Worm (Caenorhabditis elegans) whole organism, L1 larva: ENCODE data around the gene W10C4.1.

Experiments
- C16A3.4 ChIP-seq: fragments of 150-350 bp; optimal IDR thresholded peaks from 2 replicates; lab custom pipeline; 2014; ENCODE audit warnings: missing biosample characterization, missing genetic modification characterization
- F16B12.6 ChIP-seq: fragments of 150-350 bp; optimal IDR thresholded peaks from 2 replicates; lab custom pipeline; 2014; ENCODE audit warnings: missing biosample characterization, missing genetic modification characterization
- aly-2 ChIP-seq: fragments of 150-350 bp; optimal IDR thresholded peaks from 2 replicates; lab custom pipeline; 2014; ENCODE audit warnings: missing biosample characterization, missing genetic modification characterization
- blmp-1 ChIP-seq: fragments of 150-350 bp; optimal IDR thresholded peaks from 2 replicates; lab custom pipeline; 2014; ENCODE audit warnings: missing biosample characterization, missing genetic modification characterization
- ceh-63 ChIP-seq: fragments of 200-800 bp; sonication (Bioruptor generic); optimal IDR thresholded peaks from 2 replicates; lab custom pipeline; 2018; ENCODE audit warnings: mild to moderate bottlenecking, missing genetic modification characterization, missing compliant biosample characterization
- ceh-82 ChIP-seq, 3 experiments: fragments of 150-350 bp in 1 of 3; sonication (generic microtip) in 2 of 3; optimal IDR thresholded peaks; 2 replicates each; lab custom pipeline; 2014 to 2017; ENCODE audit warnings: missing biosample characterization in 3 of 3, missing genetic modification characterization in 3 of 3
- ceh-88 ChIP-seq: fragments of 200-800 bp; sonication (Bioruptor generic); IDR thresholded peaks from 2 replicates; pipeline ENCODE4 v1.3.6; 2022; ENCODE audit warnings: missing genetic modification characterization, missing compliant biosample characterization
- ceh-90 ChIP-seq: sonication (generic microtip); optimal IDR thresholded peaks from 2 replicates; lab custom pipeline; 2016; ENCODE audit warnings: missing genetic modification characterization, missing compliant biosample characterization
- ces-1 ChIP-seq: fragments of 150-350 bp; optimal IDR thresholded peaks from 2 replicates; lab custom pipeline; 2014; ENCODE audit warnings: missing biosample characterization, missing genetic modification reagents, missing genetic modification characterization
- dpl-1 ChIP-seq, 3 experiments: fragments of 150-350 bp in 2 of 3; sonication (generic microtip) in 1 of 3; optimal IDR thresholded peaks; 2 replicates each; lab custom pipeline; 2014 to 2017; ENCODE audit warnings: missing biosample characterization in 3 of 3, missing genetic modification characterization in 3 of 3, missing genetic modification reagents in 3 of 3
- efl-1 ChIP-seq, 4 experiments: fragments of 150-350 bp; optimal IDR thresholded peaks in 3 of 4; peaks in 1 of 4; 1 replicate in 1 of 4; 2 replicates in 3 of 4; lab custom pipeline; 2014; ENCODE audit warnings: missing biosample characterization in 2 of 4, missing genetic modification characterization in 2 of 4, missing genetic modification reagents in 2 of 4
- elt-3 ChIP-seq, 6 experiments: fragments of 150-350 bp in 1 of 6; sonication (generic microtip); optimal IDR thresholded peaks; 2 replicates each; lab custom pipeline; 2017 to 2018; ENCODE audit warnings: missing biosample characterization in 6 of 6, missing genetic modification characterization in 6 of 6, inconsistent platforms in 1 of 6
- ets-5 ChIP-seq: fragments of 200-800 bp; sonication (Bioruptor generic); IDR thresholded peaks from 2 replicates; pipeline ENCODE4 v1.3.6; 2022; ENCODE audit warnings: missing genetic modification characterization, missing compliant biosample characterization
- fkh-10 ChIP-seq: sonication (generic microtip); optimal IDR thresholded peaks from 2 replicates; lab custom pipeline; 2017; ENCODE audit warnings: missing biosample characterization, missing genetic modification reagents, missing genetic modification characterization
- fkh-4 ChIP-seq: sonication (generic microtip); optimal IDR thresholded peaks from 2 replicates; lab custom pipeline; 2016; ENCODE audit warnings: missing compliant biosample characterization, missing genetic modification characterization, borderline replicate concordance
- fkh-8 ChIP-seq: sonication (generic microtip); optimal IDR thresholded peaks from 2 replicates; lab custom pipeline; 2016; ENCODE audit warnings: mild to moderate bottlenecking, missing genetic modification characterization, missing compliant biosample characterization
- grh-1 ChIP-seq: fragments of 200-800 bp; sonication (Bioruptor generic); IDR thresholded peaks from 2 replicates; pipeline ENCODE4 v1.3.6; 2022; ENCODE audit warnings: missing genetic modification reagents, missing genetic modification characterization, missing compliant biosample characterization
- hpl-2 ChIP-seq: fragments of 150-350 bp; optimal IDR thresholded peaks from 2 replicates; lab custom pipeline; 2014; ENCODE audit warnings: missing biosample characterization, missing genetic modification reagents, missing genetic modification characterization
- irx-1 ChIP-seq: sonication (generic microtip); optimal IDR thresholded peaks from 2 replicates; lab custom pipeline; 2016; ENCODE audit warnings: missing genetic modification characterization, missing compliant biosample characterization
- isw-1 ChIP-seq: fragments of 200-800 bp; sonication (Bioruptor generic); IDR thresholded peaks from 2 replicates; pipeline ENCODE4 v1.3.6; 2022; ENCODE audit warnings: missing genetic modification characterization, missing compliant biosample characterization
- jun-1 ChIP-seq: fragments of 150-350 bp; optimal IDR thresholded peaks from 2 replicates; lab custom pipeline; 2014; ENCODE audit warnings: missing biosample characterization, missing genetic modification reagents, missing genetic modification characterization
- lin-13 ChIP-seq: fragments of 150-350 bp; optimal IDR thresholded peaks from 2 replicates; lab custom pipeline; 2014; ENCODE audit warnings: missing biosample characterization, missing genetic modification reagents, missing genetic modification characterization
- lin-15B ChIP-seq: fragments of 150-350 bp; sonication (generic microtip); optimal IDR thresholded peaks from 3 replicates; lab custom pipeline; 2014; ENCODE audit warnings: missing biosample characterization, missing genetic modification characterization
- lin-35 ChIP-seq, 2 experiments: fragments of 150-350 bp; optimal IDR thresholded peaks; 2 replicates each; lab custom pipeline; 2014; ENCODE audit warnings: missing biosample characterization in 2 of 2, missing genetic modification characterization in 2 of 2, missing genetic modification reagents in 2 of 2
- lin-39 ChIP-seq: fragments of 150-350 bp; optimal IDR thresholded peaks from 2 replicates; lab custom pipeline; 2014; ENCODE audit warnings: missing biosample characterization, missing genetic modification reagents, missing genetic modification characterization
- lsy-2 ChIP-seq, 2 experiments: fragments of 150-350 bp; optimal IDR thresholded peaks; 2 replicates each; lab custom pipeline; 2014; ENCODE audit warnings: missing biosample characterization in 2 of 2, missing genetic modification characterization in 2 of 2
- mab-9 ChIP-seq: fragments of 200-800 bp; sonication (Bioruptor generic); IDR thresholded peaks from 2 replicates; pipeline ENCODE4 v1.3.6; 2022; ENCODE audit warnings: missing genetic modification reagents, missing genetic modification characterization, missing compliant biosample characterization
- mdl-1 ChIP-seq, 2 experiments: fragments of 150-350 bp; optimal IDR thresholded peaks; 2 replicates each; lab custom pipeline; 2014 to 2017; ENCODE audit warnings: missing biosample characterization in 2 of 2, missing genetic modification characterization in 2 of 2, inconsistent platforms in 1 of 2
- mep-1 ChIP-seq: fragments of 150-350 bp; optimal IDR thresholded peaks from 2 replicates; lab custom pipeline; 2014; ENCODE audit warnings: missing biosample characterization, missing genetic modification characterization
- nhr-12 ChIP-seq: sonication (generic microtip); optimal IDR thresholded peaks from 2 replicates; lab custom pipeline; 2017; ENCODE audit warnings: missing biosample characterization, missing genetic modification characterization
- nhr-19 ChIP-seq: fragments of 200-800 bp; sonication (Bioruptor generic); conservative IDR thresholded peaks from 2 replicates; pipeline ENCODE4 v1.3.6; 2022; ENCODE audit warnings: missing genetic modification characterization, missing compliant biosample characterization
- nhr-71 ChIP-seq: sonication (generic microtip); optimal IDR thresholded peaks from 2 replicates; lab custom pipeline; 2016; ENCODE audit warnings: mild to moderate bottlenecking, missing genetic modification characterization, moderate library complexity, missing compliant biosample characterization
- nhr-77 ChIP-seq: fragments of 150-350 bp; optimal IDR thresholded peaks from 2 replicates; lab custom pipeline; 2014; ENCODE audit warnings: missing biosample characterization, missing genetic modification characterization
- nhr-85 ChIP-seq: sonication (generic microtip); peaks from one replicate; lab custom pipeline; 2016; ENCODE audit warnings: missing genetic modification characterization, inconsistent platforms, missing compliant biosample characterization
- pax-3 ChIP-seq: fragments of 200-800 bp; sonication (Bioruptor generic); optimal IDR thresholded peaks from 2 replicates; lab custom pipeline; 2018; ENCODE audit warnings: mild to moderate bottlenecking, missing genetic modification characterization, moderate library complexity, missing compliant biosample characterization
- rnt-1 ChIP-seq: sonication (generic microtip); optimal IDR thresholded peaks from 2 replicates; lab custom pipeline; 2016; ENCODE audit warnings: mild to moderate bottlenecking, missing genetic modification characterization, moderate library complexity, missing compliant biosample characterization
- snpc-4 ChIP-seq: fragments of 150-350 bp; optimal IDR thresholded peaks from 2 replicates; lab custom pipeline; 2014; ENCODE audit warnings: missing biosample characterization, missing genetic modification characterization
- snu-23 ChIP-seq: sonication (generic microtip); optimal IDR thresholded peaks from 2 replicates; lab custom pipeline; 2016; ENCODE audit warnings: missing genetic modification characterization, missing compliant biosample characterization
- sox-4 ChIP-seq: sonication (generic microtip); optimal IDR thresholded peaks from 2 replicates; lab custom pipeline; 2016; ENCODE audit warnings: missing genetic modification characterization, missing compliant biosample characterization
- sup-37 ChIP-seq: fragments of 200-800 bp; sonication (Bioruptor generic); optimal IDR thresholded peaks from 2 replicates; lab custom pipeline; 2018; ENCODE audit warnings: mild to moderate bottlenecking, missing genetic modification characterization, missing compliant biosample characterization
- swsn-7 ChIP-seq: sonication (generic microtip); optimal IDR thresholded peaks from 2 replicates; lab custom pipeline; 2016; ENCODE audit warnings: missing genetic modification characterization, missing compliant biosample characterization
- tbx-2 ChIP-seq: sonication (generic microtip); optimal IDR thresholded peaks from 2 replicates; lab custom pipeline; 2016; ENCODE audit warnings: missing genetic modification characterization, missing compliant biosample characterization
- unc-130 ChIP-seq: fragments of 150-350 bp; optimal IDR thresholded peaks from 2 replicates; lab custom pipeline; 2017; ENCODE audit warnings: missing biosample characterization, missing genetic modification characterization, inconsistent platforms
- unc-62 ChIP-seq: fragments of 150-350 bp; optimal IDR thresholded peaks from 2 replicates; lab custom pipeline; 2014; ENCODE audit warnings: missing biosample characterization, missing genetic modification reagents, missing genetic modification characterization
- unc-86 ChIP-seq: sonication (generic microtip); optimal IDR thresholded peaks from 2 replicates; lab custom pipeline; 2016; ENCODE audit warnings: missing genetic modification characterization, missing compliant biosample characterization
- xbp-1 ChIP-seq: sonication (generic microtip); optimal IDR thresholded peaks from 2 replicates; lab custom pipeline; 2016; ENCODE audit warnings: missing genetic modification characterization, missing compliant biosample characterization
- zip-4 ChIP-seq: fragments of 200-800 bp; sonication (Bioruptor generic); optimal IDR thresholded peaks from 2 replicates; lab custom pipeline; 2018; ENCODE audit warnings: mild to moderate bottlenecking, missing genetic modification characterization, moderate library complexity, missing compliant biosample characterization
- ztf-11 ChIP-seq, 2 experiments: sonication (generic microtip); optimal IDR thresholded peaks; 2 replicates each; lab custom pipeline; 2016 to 2017; ENCODE audit warnings: missing genetic modification characterization in 2 of 2, missing biosample characterization in 1 of 2, missing compliant biosample characterization in 1 of 2
- ztf-4 ChIP-seq: fragments of 150-350 bp; optimal IDR thresholded peaks from 2 replicates; lab custom pipeline; 2014; ENCODE audit warnings: missing biosample characterization, missing genetic modification characterization

W10C4.1 gene

DNA sequence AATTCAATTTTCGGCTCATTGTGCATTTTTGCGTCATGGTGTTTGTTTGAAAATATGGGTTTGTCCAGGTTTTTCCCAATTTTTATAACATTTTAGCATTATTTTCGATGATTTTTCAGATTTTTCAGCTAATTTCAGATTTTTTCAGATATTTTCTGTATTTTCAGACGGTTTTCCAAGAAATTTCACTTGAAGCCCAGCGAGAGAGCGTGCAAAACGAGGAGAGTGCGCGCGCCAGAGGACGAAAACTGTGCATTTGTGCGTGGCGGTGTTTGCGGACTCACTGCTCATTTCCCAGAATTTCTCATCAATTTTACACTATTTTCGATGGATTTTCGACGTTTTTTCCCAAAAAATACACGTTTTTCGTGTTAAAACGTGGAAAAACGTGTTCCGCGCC lies 28.2 kb upstream of the W10C4.1 start:
- TF ChIP-seq elt-3 (tag; optimal IDR thresholded peaks at IDR 0.05; lab: Kevin White, UChicago) (no peak), mep-1 (tag; lab: Kevin White, UChicago) (peak; percentile 81), ztf-11 (tag; optimal IDR thresholded peaks at IDR 0.05; lab: Kevin White, UChicago) (peak in 1 of 2 experiments; percentile 28), lin-15B (tag; lab: Kevin White, UChicago) (peak; percentile 51), isw-1 (peak; percentile 70), mab-9 (GFP tag; lab: Robert Waterston, UW) (peak; percentile 38; the same call in 1 of the 2 replicates), C16A3.4 (tag; lab: Kevin White, UChicago) (peak; percentile 17), tbx-2 (peak; percentile 80), F16B12.6 (peak; percentile 94), nhr-85 (tag; lab: Kevin White, UChicago) (peak; percentile 83), nhr-19 (GFP tag; lab: Robert Waterston, UW) (peak; percentile 69), mdl-1 (tag; optimal IDR thresholded peaks at IDR 0.05; lab: Kevin White, UChicago) (peak in 1 of 2 experiments; percentile 2), sup-37 (GFP tag; lab: Kevin White, UChicago) (peak; percentile 55), snu-23 (no peak), blmp-1 (tag; lab: Kevin White, UChicago) (no peak), efl-1 (optimal IDR thresholded peaks at IDR 0.05; lab: Kevin White, UChicago) (peak; percentile 63 to 73), efl-1 (GFP tag; optimal IDR thresholded peaks at IDR 0.05 in 1 of 2; lab: Kevin White, UChicago) (peak; percentile 70 to 97), unc-86 (tag; lab: Kevin White, UChicago) (peak; percentile 79), grh-1 (GFP tag; lab: Robert Waterston, UW) (peak; percentile 58), irx-1 (tag; lab: Kevin White, UChicago) (peak; percentile 86), nhr-12 (tag; lab: Kevin White, UChicago) (no peak), rnt-1 (tag; lab: Kevin White, UChicago) (no peak), ceh-63 (GFP tag; lab: Kevin White, UChicago) (no peak), pax-3 (tag; lab: Kevin White, UChicago) (peak; percentile 45), ceh-82 (tag; optimal IDR thresholded peaks at IDR 0.05; lab: Kevin White, UChicago) (peak; percentile 44 to 55 (median 47)), lsy-2 (tag; optimal IDR thresholded peaks at IDR 0.05; lab: Kevin White, UChicago) (peak; percentile 63 to 75), ztf-4 (tag; lab: Kevin White, UChicago) (peak; percentile 50), jun-1 (tag; lab: Kevin White, UChicago) (peak; percentile 51), snpc-4 (tag; lab: Kevin White, UChicago) (peak; percentile 1), lin-39 (tag; lab: Kevin White, UChicago) (peak; percentile 59), unc-130 (tag; lab: Kevin White, UChicago) (peak; percentile 13), xbp-1 (tag; lab: Kevin White, UChicago) (peak; percentile 73), ceh-88 (GFP tag; lab: Robert Waterston, UW) (peak; percentile 82), dpl-1 (GFP tag; optimal IDR thresholded peaks at IDR 0.05; lab: Kevin White, UChicago) (peak; percentile 54 to 74 (median 70)), swsn-7 (tag; lab: Kevin White, UChicago) (no peak), ceh-90 (tag; lab: Kevin White, UChicago) (peak; percentile 20), fkh-4 (tag; lab: Kevin White, UChicago) (peak; percentile 52), zip-4 (GFP tag; lab: Kevin White, UChicago) (no peak), lin-35 (GFP tag; optimal IDR thresholded peaks at IDR 0.05; lab: Kevin White, UChicago) (peak; percentile 65 to 68), lin-13 (GFP tag; lab: Kevin White, UChicago) (peak; percentile 66), nhr-77 (tag; lab: Kevin White, UChicago) (peak; percentile 30), fkh-8 (tag; lab: Kevin White, UChicago) (peak; percentile 81), ces-1 (no peak), aly-2 (tag; lab: Kevin White, UChicago) (peak; percentile 60), unc-62 (GFP tag; lab: Kevin White, UChicago) (no peak), fkh-10 (GFP tag; lab: Kevin White, UChicago) (no peak), ets-5 (GFP tag; lab: Robert Waterston, UW) (0 out of 2 replicates have a peak, but pooled peaks have one; percentile 51), nhr-71 (tag; lab: Kevin White, UChicago) (no peak), hpl-2 (GFP tag; lab: Kevin White, UChicago) (peak; percentile 0), sox-4 (tag; lab: Kevin White, UChicago) (peak; percentile 54)
